Worm (Caenorhabditis elegans): ENCODE measurements around the gene ZK856.14.

Gene ZK856.14

DNA sequence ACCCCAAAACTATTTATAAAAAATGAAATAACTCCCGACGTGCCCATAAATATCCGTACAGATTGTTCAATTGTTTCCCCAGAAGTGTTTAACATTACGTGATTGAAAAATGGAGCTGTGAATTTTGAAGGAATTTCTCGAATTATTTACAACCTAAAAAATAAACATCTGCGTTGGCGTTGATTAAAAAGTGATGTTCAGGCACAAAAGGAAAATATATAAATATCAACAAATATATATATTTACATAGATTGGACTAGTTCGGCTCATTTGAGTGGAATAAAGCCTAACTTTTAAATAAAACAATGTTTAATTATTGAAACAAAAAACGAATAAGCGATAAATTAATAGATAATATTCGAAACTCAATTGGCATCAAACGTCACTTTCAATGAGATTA, 43.6 kb downstream of the ZK856.14 start, which contains the start of gene sri-18:
sri-18 (minus strand) TSS at position 101 of the 400 bp plus-strand sequence.
- no peak for TF ChIP-seq rec-8 (tag; optimal IDR thresholded peaks at IDR 0.05)
- no peak for TF ChIP-seq lin-40 (tag; optimal IDR thresholded peaks at IDR 0.05)
- TF ChIP-seq K11D2.4 (GFP tag; IDR thresholded peaks at IDR 0.05), result no peak
- no peak for TF ChIP-seq F10E7.11 (tag; optimal IDR thresholded peaks at IDR 0.05)

DNA sequence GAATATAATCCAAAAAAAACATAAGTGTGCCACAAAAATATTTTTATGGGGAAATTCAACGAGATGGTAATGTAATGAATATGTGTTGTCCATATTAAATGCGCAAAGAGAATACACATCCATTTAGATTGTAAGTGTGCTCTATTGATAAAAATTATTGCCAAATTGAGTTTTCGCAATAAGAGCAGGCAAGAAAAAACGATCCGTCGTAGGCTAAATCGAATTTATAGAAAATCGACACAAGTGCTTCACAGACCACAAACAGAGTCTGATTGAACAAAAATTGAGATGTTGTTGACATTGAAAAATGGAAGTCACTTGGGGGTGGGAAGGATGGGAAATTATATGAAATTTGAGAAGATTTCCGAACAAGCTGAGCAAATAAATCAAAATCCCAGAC, 48.2 kb downstream of the ZK856.14 start:
- TF ChIP-seq snpc-1.1 (tag; optimal IDR thresholded peaks at IDR 0.05; ENCODE audit: insufficient read depth) (no peak), xnd-1 (tag; optimal IDR thresholded peaks at IDR 0.05) (no peak), F57C9.4 (tag; optimal IDR thresholded peaks at IDR 0.05) (no peak), Y53F4B.3 (GFP tag; IDR thresholded peaks at IDR 0.05) (no peak)

DNA sequence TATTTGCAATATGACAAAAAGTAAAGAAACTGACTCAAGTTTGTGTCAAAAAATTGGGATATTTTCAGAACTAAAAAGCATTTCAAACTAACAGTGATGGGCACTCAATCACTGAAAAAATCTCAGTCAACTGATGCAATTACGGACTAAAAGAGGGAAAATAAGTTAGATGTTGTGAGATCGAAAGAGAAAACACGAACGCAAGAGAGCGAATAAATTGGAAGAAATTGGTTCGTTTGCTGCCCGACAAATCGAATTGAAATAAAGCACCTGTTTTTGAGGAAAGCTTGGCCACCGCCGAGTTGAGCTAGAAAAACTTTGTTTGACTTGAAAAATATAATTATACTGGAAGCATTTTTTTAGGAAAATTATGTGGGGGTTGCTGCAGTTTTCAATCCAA, 49.2 kb downstream of the ZK856.14 start:
- no peak for TF ChIP-seq tlf-1 (GFP tag; optimal IDR thresholded peaks at IDR 0.05)
- no peak for TF ChIP-seq xnd-1 (tag; optimal IDR thresholded peaks at IDR 0.05)

Measured in whole organism, young adult.